Fruit fly (Drosophila melanogaster): Measurements from ENCODE around the gene Coq2.

dm6 chr3R:8306927-8307261, 9.4 kb downstream of the Coq2 start:
- TF ChIP-seq Crg-1 (GFP tag; optimal IDR thresholded peaks at IDR 0.05) (no peak), CG14711 (tag; optimal IDR thresholded peaks at IDR 0.05) (no peak), kay (GFP tag; ENCODE audit: borderline replicate concordance) (no peak), Hr96 (GFP tag; optimal IDR thresholded peaks at IDR 0.05) (no peak), cnc (optimal IDR thresholded peaks at IDR 0.05) (no peak), CG5204 (GFP tag; optimal IDR thresholded peaks at IDR 0.05) (no peak), Clk (GFP tag; optimal IDR thresholded peaks at IDR 0.05) (no peak)

All from whole organism, adult.